Worm (Caenorhabditis elegans): ENCODE results near the gene dna-2.

Gene dna-2

DNA sequence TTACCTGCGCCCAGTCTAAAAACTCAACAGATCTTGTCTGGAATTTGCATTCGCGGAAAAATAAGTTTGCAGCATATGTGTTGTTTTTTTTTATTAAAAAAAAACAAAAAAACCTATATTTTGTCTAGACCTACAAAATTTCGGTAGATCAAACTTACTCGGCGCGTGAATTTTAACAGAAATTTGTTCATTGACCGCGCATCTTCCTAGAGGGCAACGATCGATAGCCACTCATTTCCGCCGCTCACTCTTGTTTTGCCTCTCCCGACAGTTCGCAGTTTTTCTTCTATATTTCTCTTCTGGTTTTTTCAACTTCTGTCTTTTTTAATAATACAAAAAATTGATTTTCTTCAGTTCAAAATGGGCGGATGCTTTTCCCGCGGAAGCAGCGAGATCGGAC is 32.2 kb downstream of the dna-2 start, which contains the start of gene F43G6.7:
F43G6.7 (plus strand) TSS at position 355 of the 400 bp plus-strand sequence.
- peak; percentile 78 for TF ChIP-seq madf-6 (GFP tag; IDR thresholded peaks at IDR 0.05)
- peak; percentile 10 for TF ChIP-seq xnd-1 (tag; optimal IDR thresholded peaks at IDR 0.05)
- no peak for TF ChIP-seq Y95B8A.8 (GFP tag; IDR thresholded peaks at IDR 0.05)
- 0 out of 2 replicates have a peak, but pooled peaks have one; percentile 80 for TF ChIP-seq aptf-3 (GFP tag; IDR thresholded peaks at IDR 0.05)
- no peak for TF ChIP-seq madf-10 (tag; optimal IDR thresholded peaks at IDR 0.05)
- TF ChIP-seq unc-130 (GFP tag; optimal IDR thresholded peaks at IDR 0.05): no peak
- no peak for TF ChIP-seq ceh-40 (GFP tag; IDR thresholded peaks at IDR 0.05)
- no peak for TF ChIP-seq snpc-1.1 (tag; optimal IDR thresholded peaks at IDR 0.05; ENCODE audit: insufficient read depth)
- no peak for TF ChIP-seq ceh-79 (tag; optimal IDR thresholded peaks at IDR 0.05)
- no peak for TF ChIP-seq atf-7 (tag; optimal IDR thresholded peaks at IDR 0.05)
- peak; percentile 66 for TF ChIP-seq madf-8 (GFP tag; conservative IDR thresholded peaks at IDR 0.05)
- peak; percentile 68 for TF ChIP-seq efl-1 (GFP tag; optimal IDR thresholded peaks at IDR 0.05)
- TF ChIP-seq F57C9.4 (tag; optimal IDR thresholded peaks at IDR 0.05): no peak
- TF ChIP-seq zfh-2 (GFP tag; conservative IDR thresholded peaks at IDR 0.05): 0 out of 2 replicates have a peak, but pooled peaks have one; percentile 21
- TF ChIP-seq aptf-2 (GFP tag; conservative IDR thresholded peaks at IDR 0.05): peak; percentile 96
- no peak for TF ChIP-seq nhr-80 (tag; optimal IDR thresholded peaks at IDR 0.05)
- TF ChIP-seq lsy-27 (tag; optimal IDR thresholded peaks at IDR 0.05; ENCODE audit: borderline replicate concordance, insufficient read depth): no peak
- TF ChIP-seq F57A8.1 (GFP tag; optimal IDR thresholded peaks at IDR 0.05): no peak
- TF ChIP-seq bed-2 (GFP tag; IDR thresholded peaks at IDR 0.05): no peak

ce11 chrII:11811241-11811640 is 33.0 kb downstream of the dna-2 start:
- TF ChIP-seq F39B2.1 (GFP tag; IDR thresholded peaks at IDR 0.05) (no peak), egrh-3 (GFP tag; IDR thresholded peaks at IDR 0.05) (peak; percentile 20; the same call in 1 of the 2 replicates), zfh-2 (GFP tag; conservative IDR thresholded peaks at IDR 0.05) (peak; percentile 57; the same call in 1 of the 2 replicates)

DNA sequence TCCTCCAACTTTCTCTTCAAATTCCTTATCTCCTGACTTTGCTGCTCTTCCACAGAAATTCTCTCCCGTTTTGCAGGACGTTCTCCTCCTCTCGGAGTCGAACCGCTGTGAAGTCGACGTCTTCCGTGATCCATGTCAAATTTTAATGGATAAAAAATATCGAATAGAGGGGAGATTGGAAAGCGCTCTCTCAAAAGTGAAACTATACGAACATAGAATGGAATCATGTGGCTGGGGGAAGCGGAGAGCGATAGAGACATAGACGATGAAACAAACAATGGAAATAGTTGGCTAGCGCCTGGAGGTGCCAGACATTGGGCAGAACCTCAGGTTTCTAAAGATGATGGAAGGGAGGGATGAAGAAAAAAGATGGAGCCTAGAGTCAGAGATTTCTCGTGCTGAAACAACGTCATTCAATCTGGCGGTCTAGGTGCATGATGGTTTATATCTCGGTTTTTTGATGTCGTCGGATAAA is 35.7 kb downstream of the dna-2 start, which contains the start of gene F43G6.8:
F43G6.8 (minus strand) TSS at position 198 of the 475 bp plus-strand sequence.
- 0 out of 2 replicates have a peak, but pooled peaks have one; percentile 42 for TF ChIP-seq dox-1 (GFP tag; IDR thresholded peaks at IDR 0.05)
- 0 out of 2 replicates have a peak, but pooled peaks have one; percentile 14 for TF ChIP-seq rcor-1 (GFP tag; IDR thresholded peaks at IDR 0.05)
- TF ChIP-seq C17E4.6 (GFP tag; IDR thresholded peaks at IDR 0.05): no peak
- no peak for TF ChIP-seq snpc-1.3 (tag; optimal IDR thresholded peaks at IDR 0.05; ENCODE audit: insufficient read depth)
- TF ChIP-seq F52B5.7 (tag; optimal IDR thresholded peaks at IDR 0.05): no peak
- TF ChIP-seq F55B11.4 (tag; optimal IDR thresholded peaks at IDR 0.05; ENCODE audit: borderline replicate concordance, insufficient read depth): no peak
- TF ChIP-seq snpc-3.4 (tag; optimal IDR thresholded peaks at IDR 0.05): no peak
- TF ChIP-seq B0261.1 (tag; optimal IDR thresholded peaks at IDR 0.05): no peak
- peak; percentile 29 for TF ChIP-seq K12H6.12 (tag; optimal IDR thresholded peaks at IDR 0.05)
- TF ChIP-seq tbp1 (GFP tag; optimal IDR thresholded peaks at IDR 0.05): no peak
- peak; percentile 6 for TF ChIP-seq ztf-18 (tag; optimal IDR thresholded peaks at IDR 0.05)
- no peak for TF ChIP-seq C06A6.2 (GFP tag; conservative IDR thresholded peaks at IDR 0.05)
- peak; percentile 83 for TF ChIP-seq ama-1 (optimal IDR thresholded peaks at IDR 0.05)
- no peak for TF ChIP-seq ama-1 (GFP tag; optimal IDR thresholded peaks at IDR 0.05)
- TF ChIP-seq tbx-9 (tag; optimal IDR thresholded peaks at IDR 0.05; ENCODE audit: borderline replicate concordance): no peak
- peak; percentile 45; the same call in 1 of the 2 replicates for TF ChIP-seq mcd-1 (GFP tag; IDR thresholded peaks at IDR 0.05)
- TF ChIP-seq nhr-179 (tag; optimal IDR thresholded peaks at IDR 0.05): no peak
- TF ChIP-seq mel-28 (tag; optimal IDR thresholded peaks at IDR 0.05; ENCODE audit: borderline replicate concordance): peak; percentile 28
- peak; percentile 59 for TF ChIP-seq pbrm-1 (GFP tag; IDR thresholded peaks at IDR 0.05)
- no peak for TF ChIP-seq sea-2 (GFP tag; IDR thresholded peaks at IDR 0.05)
- TF ChIP-seq zfh-2 (GFP tag; conservative IDR thresholded peaks at IDR 0.05): peak; percentile 35; the same call in 1 of the 2 replicates
- peak; percentile 80 for TF ChIP-seq attf-5 (GFP tag; optimal IDR thresholded peaks at IDR 0.05)
- TF ChIP-seq hmg-1.2 (GFP tag; IDR thresholded peaks at IDR 0.05): peak; percentile 80
- TF ChIP-seq madf-8 (GFP tag; conservative IDR thresholded peaks at IDR 0.05): no peak

Measured in whole organism, young adult.